Fruit fly (Drosophila melanogaster): ENCODE data around the gene CG4313.

- TF ChIP-seq OdsH (GFP tag; optimal IDR thresholded peaks at IDR 0.05) (no peak), Hr39 (GFP tag; optimal IDR thresholded peaks at IDR 0.05) (no peak)
Measured at dm6 chrX:2010010-2010873, 31.4 kb upstream of the CG4313 start, which contains the start of gene east.
